Worm (Caenorhabditis elegans) whole organism, L4/young adult: ENCODE results near the gene T01G5.8.
"Not testable (repeated sequence)": the region's sequence is repeated elsewhere in the genome, so short reads cannot be mapped to it uniquely, and the experiment has no call there.

ENCODE experiments used
- W03F9.2 ChIP-seq: fragments of 150-350 bp; optimal IDR thresholded peaks from 2 replicates; lab custom pipeline; 2014; ENCODE audit warnings: missing biosample characterization, missing genetic modification characterization
- dao-5 ChIP-seq: sonication (generic microtip); optimal IDR thresholded peaks from 2 replicates; lab custom pipeline; 2016; ENCODE audit warnings: missing genotype, missing genetic modification characterization, moderate library complexity, missing compliant biosample characterization
- him-1 ChIP-seq: sonication (generic microtip); optimal IDR thresholded peaks from 2 replicates; lab custom pipeline; 2016; ENCODE audit warnings: missing genotype, missing genetic modification reagents, missing genetic modification characterization, missing compliant biosample characterization

Gene T01G5.8

ce11 chrV:15115968-15116367 is at the start of gene T01G5.8:
TSS of gene T01G5.8 (plus strand) at chrV:15116268.
- not testable (repeated sequence) for TF ChIP-seq W03F9.2, him-1, dao-5 (tag; lab: Kevin White, UChicago)

- TF ChIP-seq him-1 (tag; lab: Kevin White, UChicago) (no peak), dao-5 (tag; lab: Kevin White, UChicago) (no peak), W03F9.2 (tag; lab: Kevin White, UChicago) (no peak)
Measured at ce11 chrV:15067165-15067564, 48.9 kb upstream of the T01G5.8 start, which contains the start of gene C25D7.10. TSS of gene C25D7.10 (plus strand) at chrV:15067465.

DNA sequence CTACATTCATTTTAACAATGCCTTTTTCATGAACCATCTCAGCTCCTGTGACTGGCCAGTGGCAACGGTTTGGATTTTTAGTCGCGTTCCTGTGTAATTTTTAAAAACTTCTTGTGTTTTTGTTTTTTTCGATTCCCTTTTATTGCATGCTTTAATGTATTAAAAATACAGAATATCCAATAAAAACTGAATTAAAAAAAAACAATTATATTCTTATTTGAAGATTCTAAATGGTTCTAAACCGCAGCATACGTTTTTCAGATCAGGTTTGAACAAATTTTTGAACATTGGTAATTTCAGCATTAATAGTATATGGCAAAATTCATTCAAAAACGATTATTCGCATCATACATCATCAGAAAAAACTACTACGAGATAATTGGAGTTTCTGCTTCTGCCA is 47.7 kb upstream of the T01G5.8 start, which contains the start of gene dnj-3:
Gene dnj-3, plus strand, starts transcription at position 301 of the 400 bp plus-strand sequence.
- TF ChIP-seq dao-5 (tag; lab: Kevin White, UChicago) (no peak), W03F9.2 (tag; lab: Kevin White, UChicago) (no peak), him-1 (tag; lab: Kevin White, UChicago) (no peak)

DNA sequence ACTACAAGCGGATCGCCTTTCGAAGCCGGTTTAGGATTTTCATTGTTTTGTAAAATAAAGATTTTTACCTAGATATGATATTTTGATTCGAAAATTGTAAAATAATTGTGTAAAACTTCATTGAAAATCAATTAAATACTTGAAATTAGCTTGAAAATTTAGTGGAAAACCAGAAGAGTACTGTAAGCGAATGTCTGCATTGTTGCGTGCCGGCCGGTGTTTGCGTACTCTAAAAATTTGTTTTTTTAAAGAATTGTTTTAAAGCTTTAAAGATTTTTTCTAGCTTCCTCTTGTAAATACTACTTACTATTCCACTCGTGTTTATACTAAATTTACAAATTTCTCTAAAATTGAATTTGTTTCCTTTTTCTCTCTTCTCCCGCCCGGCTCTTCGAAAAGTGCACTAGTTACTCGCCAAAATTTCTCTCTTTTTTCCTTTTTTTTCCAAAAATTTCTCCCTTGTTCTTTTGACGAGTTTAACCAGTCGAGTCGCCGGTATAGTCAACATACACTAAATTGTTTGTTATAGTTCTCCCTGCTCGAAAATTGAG is 46.6 kb upstream of the T01G5.8 start:
- TF ChIP-seq W03F9.2 (tag; lab: Kevin White, UChicago) (no peak), dao-5 (tag; lab: Kevin White, UChicago) (no peak), him-1 (tag; lab: Kevin White, UChicago) (no peak)

- TF ChIP-seq W03F9.2 (tag; lab: Kevin White, UChicago) (no peak), him-1 (tag; lab: Kevin White, UChicago) (peak; percentile 68)
Measured at ce11 chrV:15071015-15071810, 44.9 kb upstream of the T01G5.8 start, which contains the start of gene unc-76. TSS of gene unc-76 (plus strand) at chrV:15071760.

DNA sequence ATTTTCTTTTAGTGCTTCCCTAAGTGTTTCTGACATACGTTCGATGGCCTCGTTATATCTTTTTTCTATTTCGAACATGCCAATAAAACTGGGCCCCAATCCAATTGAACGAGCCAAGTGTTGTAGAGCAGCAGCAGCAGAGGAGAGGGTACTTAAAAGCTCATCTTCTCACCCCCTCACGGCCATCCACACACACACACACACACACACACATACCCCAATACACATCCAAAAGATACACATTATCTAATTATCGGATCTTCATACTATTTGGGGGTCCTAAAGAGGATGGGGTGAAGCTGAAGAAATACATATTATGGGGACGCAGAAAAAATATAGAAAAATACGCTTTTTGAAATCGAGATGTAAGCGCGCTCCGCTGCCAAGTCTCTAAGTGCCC is 43.3 kb upstream of the T01G5.8 start:
- no peak for TF ChIP-seq dao-5 (tag; lab: Kevin White, UChicago)
- TF ChIP-seq him-1 (tag; lab: Kevin White, UChicago), result no peak
- TF ChIP-seq W03F9.2 (tag; lab: Kevin White, UChicago), result no peak

ce11 chrV:15074907-15075306 is 41.2 kb upstream of the T01G5.8 start:
- TF ChIP-seq him-1 (tag; lab: Kevin White, UChicago) (peak; percentile 3), dao-5 (tag; lab: Kevin White, UChicago) (no peak)

ce11 chrV:15078560-15078959 is 37.5 kb upstream of the T01G5.8 start:
- TF ChIP-seq dao-5 (tag; lab: Kevin White, UChicago) (no peak), him-1 (tag; lab: Kevin White, UChicago) (no peak), W03F9.2 (tag; lab: Kevin White, UChicago) (no peak)

DNA sequence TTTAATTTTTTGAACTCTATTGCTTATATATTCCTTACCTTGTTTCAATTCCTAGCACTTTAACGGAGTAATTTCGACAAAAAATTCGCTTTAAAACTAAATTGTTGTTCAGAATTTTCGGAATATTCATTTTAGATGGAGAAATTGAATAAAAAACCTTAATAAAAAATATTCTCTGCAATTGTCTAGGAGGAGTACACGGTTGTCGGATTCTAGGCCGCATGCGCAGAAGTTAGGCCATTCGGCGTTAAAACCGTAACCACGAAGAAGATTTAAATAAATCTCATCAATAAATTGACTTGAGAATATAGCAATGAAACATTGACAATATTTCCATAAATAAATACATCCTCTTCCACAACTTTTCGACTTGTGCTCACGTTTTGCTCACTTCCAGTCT is 33.8 kb upstream of the T01G5.8 start, which contains the start of the genes C01G10.10 and C01G10.9:
Gene C01G10.10, minus strand, starts transcription at position 151 of the 400 bp plus-strand sequence.
Gene C01G10.9, plus strand, starts transcription at position 240 of the 400 bp plus-strand sequence.
- TF ChIP-seq W03F9.2 (tag; lab: Kevin White, UChicago) (peak; percentile 72), him-1 (tag; lab: Kevin White, UChicago) (peak; percentile 61), dao-5 (tag; lab: Kevin White, UChicago) (no peak)

ce11 chrV:15083659-15084058 is 32.4 kb upstream of the T01G5.8 start:
- TF ChIP-seq dao-5 (tag; lab: Kevin White, UChicago) (no peak), W03F9.2 (tag; lab: Kevin White, UChicago) (no peak), him-1 (tag; lab: Kevin White, UChicago) (no peak)

DNA sequence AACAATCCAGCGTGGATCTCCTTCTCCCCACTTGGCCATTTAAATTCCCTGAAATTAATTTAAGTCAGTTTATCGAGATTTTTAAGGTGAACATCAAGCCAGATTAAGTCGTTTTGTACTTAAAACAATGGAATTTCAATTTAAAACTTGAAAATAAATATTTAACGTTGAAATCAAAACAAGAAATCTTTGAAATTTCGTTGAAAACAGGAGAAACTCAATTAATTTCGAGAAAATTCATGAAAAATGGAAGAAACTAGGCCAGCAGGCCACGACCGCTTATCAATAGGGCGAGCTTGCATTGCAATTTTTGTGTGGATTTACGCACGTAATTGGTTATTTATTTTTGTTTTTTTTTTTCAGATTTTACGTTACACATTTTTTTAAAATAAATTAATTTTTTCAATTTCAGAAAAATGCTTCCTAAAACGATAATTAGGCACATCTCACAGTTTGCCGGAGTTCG is 30.7 kb upstream of the T01G5.8 start, which contains the start of the genes ahsa-1 and C01G10.7:
Gene ahsa-1, minus strand, starts transcription at position 51 of the 466 bp plus-strand sequence.
Gene C01G10.7, plus strand, starts transcription at position 413 of the 466 bp plus-strand sequence.
- TF ChIP-seq dao-5 (tag; lab: Kevin White, UChicago), result no peak
- peak; percentile 88 for TF ChIP-seq him-1 (tag; lab: Kevin White, UChicago)
- TF ChIP-seq W03F9.2 (tag; lab: Kevin White, UChicago), result peak; percentile 96

DNA sequence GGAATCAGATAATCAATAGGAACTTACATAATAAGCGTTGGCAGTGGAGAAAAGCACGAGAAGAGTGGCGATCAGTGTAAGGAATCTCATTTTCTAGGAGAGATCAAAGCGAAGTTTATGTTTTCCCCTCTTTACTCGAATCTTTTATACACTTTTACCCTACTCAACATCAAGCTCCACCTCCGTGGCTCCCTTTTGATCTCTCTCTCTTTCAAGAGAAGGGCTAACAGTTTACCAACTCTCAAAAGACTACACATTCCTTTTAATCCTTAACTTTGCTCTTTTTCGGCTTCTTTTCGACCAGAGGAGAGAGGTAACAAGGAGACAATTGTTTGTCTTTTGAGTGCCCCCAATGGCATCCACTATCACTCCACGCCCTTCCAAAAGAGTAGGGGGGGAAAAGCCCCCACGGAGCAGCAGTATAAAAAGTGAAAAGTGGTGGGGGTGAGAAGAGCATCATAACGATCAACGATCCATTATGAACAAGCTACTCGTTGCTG is 28.8 kb upstream of the T01G5.8 start, which contains the start of the genes C01G10.15 and C01G10.6:
Gene C01G10.15, minus strand, starts transcription at position 101 of the 500 bp plus-strand sequence.
Gene C01G10.6, plus strand, starts transcription at position 450 of the 500 bp plus-strand sequence.
- TF ChIP-seq dao-5 (tag; lab: Kevin White, UChicago) (no peak), him-1 (tag; lab: Kevin White, UChicago) (no peak), W03F9.2 (tag; lab: Kevin White, UChicago) (no peak)

ce11 chrV:15088613-15089012 is 27.5 kb upstream of the T01G5.8 start, which contains the start of gene C01G10.18:
TSS of gene C01G10.18 (minus strand) at chrV:15088713.
- TF ChIP-seq him-1 (tag; lab: Kevin White, UChicago) (no peak), W03F9.2 (tag; lab: Kevin White, UChicago) (no peak), dao-5 (tag; lab: Kevin White, UChicago) (no peak)
